Worm (Caenorhabditis elegans): ENCODE results near the gene asna-1.

DNA sequence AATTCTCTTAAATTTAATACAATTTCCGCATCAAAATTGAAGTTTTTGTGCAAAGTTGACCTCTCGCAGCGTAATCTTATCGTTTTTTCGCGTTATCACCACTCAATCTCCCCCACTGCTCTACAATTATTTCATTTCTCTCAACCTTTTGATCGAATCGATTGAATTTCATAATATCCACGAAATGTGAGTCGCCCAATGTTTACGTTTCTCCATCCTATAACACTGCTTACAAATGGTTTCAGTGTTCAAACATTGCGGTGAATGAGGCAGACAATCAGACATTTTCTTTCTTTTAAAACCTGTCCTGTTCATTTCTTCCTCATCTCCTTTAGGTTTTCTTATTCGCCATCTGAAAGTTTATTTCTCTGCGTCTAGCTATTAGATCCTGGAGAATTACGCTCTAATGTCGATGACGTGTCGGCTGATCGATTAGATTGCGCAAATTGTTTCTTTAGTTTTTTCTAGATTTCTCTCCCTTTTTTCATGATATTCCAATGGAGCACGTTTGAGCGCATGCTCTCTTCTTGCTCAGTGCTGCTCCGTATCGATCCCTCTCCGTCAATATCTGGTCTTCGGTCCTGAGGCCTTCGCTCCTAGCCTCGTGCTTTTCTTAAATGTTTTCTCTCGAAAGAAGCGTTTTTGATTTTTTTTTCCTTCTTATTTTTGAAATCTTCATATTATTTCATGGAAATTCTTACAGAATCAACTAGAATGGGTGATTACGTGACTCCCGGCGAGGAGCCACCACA lies 10.2 kb downstream of the asna-1 start, which contains the start of gene unc-32:
- TF ChIP-seq bed-2 (GFP tag; IDR thresholded peaks at IDR 0.05) (no peak), ceh-79 (tag; optimal IDR thresholded peaks at IDR 0.05) (no peak), madf-6 (GFP tag; IDR thresholded peaks at IDR 0.05) (0 out of 2 replicates have a peak, but pooled peaks have one; percentile 8), ztf-25 (GFP tag; IDR thresholded peaks at IDR 0.05) (no peak), unc-62 (GFP tag; optimal IDR thresholded peaks at IDR 0.05) (no peak), snpc-4 (GFP tag; optimal IDR thresholded peaks at IDR 0.05) (no peak), snpc-4 (tag; optimal IDR thresholded peaks at IDR 0.05) (no peak), Y79H2A.3 (GFP tag; conservative IDR thresholded peaks at IDR 0.05) (no peak), dpl-1 (GFP tag; optimal IDR thresholded peaks at IDR 0.05) (no peak), ztf-18 (tag; optimal IDR thresholded peaks at IDR 0.05) (no peak), gei-17 (GFP tag; optimal IDR thresholded peaks at IDR 0.05) (no peak), B0035.1 (tag; optimal IDR thresholded peaks at IDR 0.05) (no peak)
